Worm (Caenorhabditis elegans) whole organism, L3 larva: ENCODE results near the gene F13B6.1.

Experiments
- R02D3.7 ChIP-seq: fragments of 150-350 bp; optimal IDR thresholded peaks from 2 replicates; lab custom pipeline; 2014; ENCODE audit warnings: missing biosample characterization, missing genetic modification characterization
- ama-1 ChIP-seq: fragments of 150-350 bp; optimal IDR thresholded peaks from 2 replicates; lab custom pipeline; 2018
- ceh-82 ChIP-seq: fragments of 150-350 bp; optimal IDR thresholded peaks from 2 replicates; lab custom pipeline; 2014; ENCODE audit warnings: missing biosample characterization, missing genetic modification characterization
- fkh-10 ChIP-seq: sonication (generic microtip); optimal IDR thresholded peaks from 2 replicates; lab custom pipeline; 2017; ENCODE audit warnings: missing biosample characterization, missing genetic modification reagents, missing genetic modification characterization
- hmg-11 ChIP-seq: sonication (generic microtip); optimal IDR thresholded peaks from 2 replicates; lab custom pipeline; 2016; ENCODE audit warnings: missing genetic modification characterization, missing compliant biosample characterization
- jun-1 ChIP-seq: fragments of 150-350 bp; optimal IDR thresholded peaks from 2 replicates; lab custom pipeline; 2014; ENCODE audit warnings: missing biosample characterization, missing genetic modification reagents, missing genetic modification characterization
- nhr-237 ChIP-seq: fragments of 150-350 bp; optimal IDR thresholded peaks from 2 replicates; lab custom pipeline; 2014; ENCODE audit warnings: missing biosample characterization, missing genetic modification characterization
- nhr-28 ChIP-seq: fragments of 150-350 bp; optimal IDR thresholded peaks from 2 replicates; lab custom pipeline; 2014; ENCODE audit warnings: missing biosample characterization, missing genetic modification characterization
- skn-1 ChIP-seq: fragments of 150-350 bp; optimal IDR thresholded peaks from 2 replicates; lab custom pipeline; 2014; ENCODE audit warnings: missing biosample characterization, missing genetic modification characterization
- tbx-2 ChIP-seq: sonication (generic microtip); optimal IDR thresholded peaks from 2 replicates; lab custom pipeline; 2016; ENCODE audit warnings: mild to moderate bottlenecking, missing genetic modification characterization, missing compliant biosample characterization
- unc-62 ChIP-seq: fragments of 150-350 bp; sonication (generic microtip); optimal IDR thresholded peaks from 4 replicates; lab custom pipeline; 2014; ENCODE audit warnings: missing biosample characterization, missing genetic modification reagents, missing genetic modification characterization
- ztf-11 ChIP-seq: fragments of 150-350 bp; optimal IDR thresholded peaks from 2 replicates; lab custom pipeline; 2014; ENCODE audit warnings: missing biosample characterization, missing genetic modification characterization

DNA sequence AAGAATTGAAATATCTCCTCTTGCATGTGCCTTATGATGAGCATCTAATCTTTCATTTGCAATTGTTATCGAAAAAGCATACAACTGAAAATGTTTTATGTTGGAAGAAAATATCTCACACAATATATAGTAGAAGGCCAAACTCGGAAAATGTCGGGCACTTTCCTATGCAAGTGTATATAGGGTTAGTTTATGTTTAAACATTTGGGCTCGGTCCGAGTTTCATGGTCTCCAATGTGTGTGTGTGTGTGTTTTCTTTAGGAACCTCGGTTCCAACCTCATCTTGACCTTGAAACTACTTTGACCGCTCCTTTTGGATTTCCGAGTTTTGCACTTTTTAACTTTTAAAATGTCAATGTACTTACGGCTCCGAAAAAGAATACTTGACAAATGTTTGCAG is 43.0 kb downstream of the F13B6.1 start:
- TF ChIP-seq unc-62 (no peak), nhr-237 (tag; lab: Kevin White, UChicago) (no peak), hmg-11 (tag; lab: Kevin White, UChicago) (no peak), ama-1 (no peak), ceh-82 (tag; lab: Kevin White, UChicago) (no peak), jun-1 (tag; lab: Kevin White, UChicago) (no peak), skn-1 (tag; lab: Kevin White, UChicago) (no peak), tbx-2 (tag; lab: Kevin White, UChicago) (no peak), R02D3.7 (tag; lab: Kevin White, UChicago) (no peak), fkh-10 (no peak), nhr-28 (tag; lab: Kevin White, UChicago) (no peak), ztf-11 (tag; lab: Kevin White, UChicago) (no peak)
